Worm (Caenorhabditis elegans): ENCODE results near the gene B0495.5.

The B0495.5 gene

DNA sequence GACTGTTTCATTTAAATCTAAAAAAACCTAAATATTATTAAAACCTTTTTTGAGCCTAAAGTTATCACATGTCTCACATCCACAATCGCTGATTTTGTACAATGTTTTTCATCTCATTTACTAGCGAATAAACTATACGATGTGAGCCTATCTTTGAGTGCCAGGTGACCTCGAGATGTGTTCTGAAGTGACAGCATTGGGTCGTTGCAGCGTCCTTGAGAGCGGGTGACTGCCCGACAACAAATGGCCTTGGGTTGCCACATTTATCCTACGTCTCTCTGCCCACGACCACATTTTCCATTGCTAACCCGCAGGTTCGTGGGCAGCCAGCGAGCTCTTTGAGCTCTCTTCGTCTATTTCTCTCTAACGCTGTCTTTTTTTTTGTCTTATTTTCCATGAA is 31.3 kb downstream of the B0495.5 start, which contains the start of gene lir-2:
Gene lir-2, plus strand, starts transcription at position 301 of the 400 bp plus-strand sequence.
- TF ChIP-seq W03F9.2 (tag; optimal IDR thresholded peaks at IDR 0.05) = no peak
- no peak for TF ChIP-seq dao-5 (tag; optimal IDR thresholded peaks at IDR 0.05)
- no peak for TF ChIP-seq him-1 (tag; optimal IDR thresholded peaks at IDR 0.05)

DNA sequence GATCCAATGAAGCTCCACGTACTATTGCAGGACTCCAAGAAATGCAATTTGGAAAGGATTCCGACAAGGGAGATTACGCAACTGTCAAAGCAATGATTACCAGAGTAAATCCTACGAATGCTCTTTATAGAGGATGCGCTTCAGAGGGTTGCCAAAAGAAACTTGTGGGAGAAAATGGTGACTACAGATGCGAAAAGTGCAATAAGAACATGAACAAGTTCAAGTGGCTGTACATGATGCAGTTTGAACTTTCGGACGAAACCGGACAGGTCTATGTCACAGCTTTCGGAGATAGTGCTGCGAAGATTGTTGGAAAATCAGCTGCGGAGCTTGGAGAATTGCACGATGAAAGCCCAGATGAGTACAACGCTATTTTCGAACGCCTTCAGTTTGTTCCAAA is 32.0 kb downstream of the B0495.5 start:
- TF ChIP-seq dao-5 (tag; optimal IDR thresholded peaks at IDR 0.05) = no peak
- TF ChIP-seq him-1 (tag; optimal IDR thresholded peaks at IDR 0.05) = no peak
- no peak for TF ChIP-seq W03F9.2 (tag; optimal IDR thresholded peaks at IDR 0.05)

DNA sequence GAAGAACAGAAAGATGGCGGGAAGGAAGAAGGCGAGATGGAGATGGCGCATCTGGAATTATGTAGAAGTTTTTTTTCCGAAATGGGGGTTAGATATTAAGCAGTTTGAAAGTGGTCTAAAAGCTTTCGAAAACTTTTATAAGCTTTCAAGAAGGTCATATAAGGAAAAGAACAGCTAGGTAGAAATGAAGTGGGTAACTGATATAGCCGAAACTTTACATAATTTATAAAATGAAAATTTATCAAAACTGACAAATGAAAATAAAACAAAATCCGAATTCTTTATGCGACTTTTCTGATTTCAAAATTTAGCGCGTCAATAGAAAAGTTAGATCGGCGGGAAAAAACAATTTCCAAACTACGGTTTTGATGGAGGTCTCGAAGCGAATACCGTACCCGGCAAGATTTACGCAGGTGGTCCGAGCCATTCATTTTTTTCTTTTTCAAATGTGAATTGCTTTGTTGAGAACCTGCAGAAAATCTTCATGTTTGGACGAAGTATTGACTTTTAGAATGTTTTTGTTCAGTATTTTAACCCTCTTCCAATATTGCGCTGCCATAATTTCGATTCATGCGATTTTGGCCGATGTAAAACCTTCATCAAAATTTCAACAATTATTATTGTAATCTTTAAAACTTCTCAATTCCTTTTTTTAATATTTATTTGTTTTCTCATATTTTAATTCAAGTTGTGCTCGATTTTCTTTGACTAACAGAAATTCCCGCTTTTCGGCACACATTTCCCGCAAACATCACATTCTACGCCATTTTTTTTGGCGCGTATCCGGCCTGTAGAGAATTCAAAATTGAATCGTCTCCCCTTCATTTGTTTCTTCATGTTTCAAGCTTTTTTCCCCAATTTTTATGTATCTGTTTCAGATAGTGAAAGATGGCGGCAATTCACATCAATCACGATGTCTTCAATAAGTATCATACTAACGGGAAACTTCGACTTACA is 34.3 kb downstream of the B0495.5 start, which contains the start of the genes F18A1.7 and rpa-1:
Gene F18A1.7, minus strand, starts transcription at position 51 of the 957 bp plus-strand sequence.
Gene rpa-1, plus strand, starts transcription at position 879 of the 957 bp plus-strand sequence.
- no peak for TF ChIP-seq him-1 (tag; optimal IDR thresholded peaks at IDR 0.05)
- TF ChIP-seq dao-5 (tag; optimal IDR thresholded peaks at IDR 0.05) = no peak
- TF ChIP-seq W03F9.2 (tag; optimal IDR thresholded peaks at IDR 0.05) = no peak

DNA sequence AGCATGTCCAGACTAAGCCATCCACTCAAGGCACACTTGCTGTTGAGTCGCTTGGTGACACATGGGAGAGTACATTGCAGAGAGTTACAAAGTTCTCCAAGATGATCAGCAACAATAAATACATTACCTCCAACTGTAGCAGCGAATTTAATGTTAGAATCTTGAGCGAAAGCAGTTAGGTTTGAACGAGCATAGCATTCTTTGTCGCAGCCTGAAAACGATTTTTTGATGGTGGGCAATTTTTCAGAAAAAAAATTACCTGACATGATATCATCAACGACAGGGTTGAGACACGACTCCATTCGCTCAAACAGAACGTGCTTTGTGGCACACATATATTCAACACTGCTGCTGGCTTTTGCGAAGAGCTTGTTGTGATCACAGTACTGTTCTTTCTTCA is 35.3 kb downstream of the B0495.5 start:
- TF ChIP-seq dao-5 (tag; optimal IDR thresholded peaks at IDR 0.05) = no peak
- no peak for TF ChIP-seq W03F9.2 (tag; optimal IDR thresholded peaks at IDR 0.05)
- no peak for TF ChIP-seq him-1 (tag; optimal IDR thresholded peaks at IDR 0.05)

DNA sequence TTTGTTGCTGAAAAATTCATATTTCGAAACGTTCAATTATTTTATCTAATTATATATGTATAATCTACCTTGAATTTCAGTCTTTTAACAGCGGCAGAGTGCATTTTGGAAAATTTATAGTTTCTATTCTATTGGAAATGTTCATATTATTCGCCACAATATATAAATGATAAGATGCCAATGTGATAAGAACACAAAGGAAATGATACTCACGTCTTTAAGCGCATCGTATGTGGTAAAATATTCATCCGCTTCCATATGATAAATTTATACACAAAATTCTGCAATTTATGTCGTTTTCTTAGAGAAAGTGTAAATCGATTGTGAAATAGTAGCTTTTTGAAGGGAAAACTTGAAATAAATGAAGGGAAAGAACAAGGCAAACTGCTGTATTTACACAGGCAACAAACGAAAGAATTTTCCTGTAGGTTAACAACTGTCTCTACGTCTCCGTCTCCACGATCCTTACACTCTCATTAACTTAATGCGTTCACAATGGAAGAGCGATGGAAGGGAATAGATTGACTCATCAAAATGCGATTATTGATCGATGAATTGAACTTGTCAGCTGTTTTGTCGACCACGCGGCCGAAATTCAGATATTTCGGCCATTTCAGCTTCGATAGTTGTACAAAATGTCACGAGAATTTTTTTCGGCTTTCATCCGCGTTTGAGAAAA is 36.2 kb downstream of the B0495.5 start, which contains the start of gene alfa-1:
Gene alfa-1, minus strand, starts transcription at position 515 of the 679 bp plus-strand sequence.
- TF ChIP-seq W03F9.2 (tag; optimal IDR thresholded peaks at IDR 0.05) (no peak), him-1 (tag; optimal IDR thresholded peaks at IDR 0.05) (no peak), dao-5 (tag; optimal IDR thresholded peaks at IDR 0.05) (no peak)

DNA sequence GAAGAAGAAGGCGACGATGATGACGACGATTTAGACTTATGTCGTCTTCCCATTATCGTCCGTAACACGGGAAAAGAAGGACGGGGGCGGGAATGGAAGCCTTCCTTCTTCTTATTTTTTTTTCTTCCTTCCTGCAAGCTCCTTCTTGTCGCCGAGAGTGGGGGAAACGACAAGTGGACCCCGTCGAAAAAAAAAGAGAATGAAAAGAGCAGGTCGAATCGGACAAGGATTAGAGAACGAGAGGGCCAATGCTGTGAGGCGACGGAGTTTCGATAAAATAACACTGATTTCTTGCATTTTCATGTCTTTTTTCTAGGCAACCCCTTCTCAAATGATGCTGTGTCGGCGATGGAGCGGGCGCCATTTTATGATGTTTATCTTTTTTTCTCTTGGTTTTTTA is 47.1 kb downstream of the B0495.5 start, which contains the start of gene pde-4:
Gene pde-4, minus strand, starts transcription at position 76 of the 400 bp plus-strand sequence.
- TF ChIP-seq dao-5 (tag; optimal IDR thresholded peaks at IDR 0.05) = no peak

All from whole organism, L4/young adult.